Fruit fly (Drosophila melanogaster): Measurements from ENCODE around the gene CG2225.

CG2225 gene

DNA sequence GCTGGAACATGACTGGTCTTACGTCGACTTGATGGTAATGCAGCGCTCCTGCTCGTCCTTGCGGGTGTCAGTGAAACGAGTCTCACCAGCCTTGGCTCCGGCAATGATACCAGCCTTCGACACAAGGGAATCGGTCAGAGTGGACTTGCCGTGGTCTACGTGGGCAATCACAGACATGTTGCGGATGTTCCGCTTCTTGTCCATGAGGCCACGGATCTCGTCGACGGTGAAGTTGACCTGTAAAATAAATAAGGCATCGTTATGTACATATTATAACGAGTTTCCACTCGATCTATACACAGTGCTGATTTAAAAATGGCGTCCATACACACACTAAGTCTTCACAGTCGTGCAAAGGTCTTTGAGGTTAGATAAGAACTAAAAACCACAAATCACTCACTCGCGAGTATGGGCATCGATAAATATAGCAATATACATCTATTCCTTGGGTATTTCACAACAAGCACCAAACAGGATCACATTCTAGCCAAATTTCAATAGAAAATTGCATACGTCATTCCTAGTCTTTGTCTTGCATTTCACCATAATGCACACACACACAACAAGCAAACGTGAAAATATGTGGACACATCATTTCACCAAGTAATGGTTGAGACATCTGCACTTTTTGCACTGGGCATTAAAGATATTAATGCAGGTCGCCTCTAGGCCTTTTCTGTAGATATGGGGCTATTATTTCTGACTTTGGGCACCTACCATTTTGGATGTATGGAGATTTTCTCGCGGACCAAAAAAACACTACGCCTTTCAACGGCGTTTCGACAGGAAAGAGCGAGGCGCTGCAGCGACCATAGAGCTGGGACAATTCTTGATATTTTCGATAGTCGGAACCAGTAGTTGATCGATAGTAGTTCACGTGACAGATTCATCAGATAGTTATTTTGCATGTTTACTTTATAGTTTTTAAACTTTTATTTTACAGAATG lies 4.3 kb upstream of the CG2225 start, which contains the start of gene eEF2 (continued):
- TF ChIP-seq Dif (GFP tag; optimal IDR thresholded peaks at IDR 0.05; ENCODE audit: partially characterized antibody) (peak; percentile 48), jim (GFP tag; optimal IDR thresholded peaks at IDR 0.05) (no peak), CG32264 (GFP tag; optimal IDR thresholded peaks at IDR 0.05) (peak; percentile 43), Jra (GFP tag; optimal IDR thresholded peaks at IDR 0.05) (peak; percentile 61), dsf (GFP tag; optimal IDR thresholded peaks at IDR 0.05; ENCODE audit: borderline replicate concordance) (peak; percentile 41), N (GFP tag; optimal IDR thresholded peaks at IDR 0.05) (no peak), pan (optimal IDR thresholded peaks at IDR 0.05) (no peak), CrebA (GFP tag; optimal IDR thresholded peaks at IDR 0.05; ENCODE audit: borderline replicate concordance) (peak; percentile 14), ey (GFP tag; optimal IDR thresholded peaks at IDR 0.05) (peak; percentile 22), OdsH (GFP tag; optimal IDR thresholded peaks at IDR 0.05) (peak; percentile 63)

DNA sequence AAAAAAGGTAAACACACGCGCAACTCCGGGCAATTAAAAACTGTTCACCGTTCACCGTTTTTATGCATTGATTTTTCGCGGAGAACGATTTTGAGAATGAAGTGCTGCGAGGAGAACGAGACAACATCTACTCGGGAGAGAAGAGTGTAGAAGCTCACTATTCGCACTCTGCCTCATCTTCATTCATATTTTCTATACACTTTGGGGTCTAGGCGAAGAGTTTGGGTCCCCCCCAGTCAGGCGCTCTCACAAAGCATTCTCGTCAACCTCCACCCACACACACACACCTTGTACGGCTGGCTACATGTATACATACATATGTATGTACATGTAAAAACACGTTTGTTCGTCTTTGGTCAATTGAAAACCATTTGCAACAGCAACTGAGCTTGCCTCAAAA lies 774 bp downstream of the CG2225 start:
- TF ChIP-seq CG32264 (GFP tag; optimal IDR thresholded peaks at IDR 0.05) (no peak), Dif (GFP tag; optimal IDR thresholded peaks at IDR 0.05; ENCODE audit: partially characterized antibody) (no peak), N (GFP tag; optimal IDR thresholded peaks at IDR 0.05) (no peak), sv (GFP tag; optimal IDR thresholded peaks at IDR 0.05) (no peak), Abd-B (GFP tag; optimal IDR thresholded peaks at IDR 0.05) (no peak), GATAd (GFP tag; optimal IDR thresholded peaks at IDR 0.05) (no peak), pan (optimal IDR thresholded peaks at IDR 0.05) (no peak)

DNA sequence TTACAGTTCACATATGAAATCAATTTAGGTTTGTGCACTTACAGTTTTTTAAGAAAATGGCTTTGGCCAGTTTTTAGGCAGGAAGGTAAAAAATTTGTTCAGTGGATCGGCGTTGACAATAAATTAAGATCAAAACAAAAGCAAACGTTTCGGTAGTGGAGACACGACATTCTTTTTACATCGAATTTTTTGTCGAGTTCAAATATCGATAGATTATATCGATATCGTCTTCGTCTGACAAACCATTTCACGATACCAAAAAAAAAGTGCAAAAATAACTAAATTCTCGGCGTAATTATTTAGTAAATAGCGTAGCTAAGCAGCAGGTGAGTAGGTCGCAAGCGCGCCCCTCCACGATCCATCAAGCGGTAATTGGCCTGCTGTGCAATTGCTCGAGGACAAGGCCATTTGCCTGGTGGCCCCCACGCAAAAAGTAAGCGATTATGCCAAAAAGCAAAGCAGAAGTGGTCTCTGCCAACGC lies 18.8 kb downstream of the CG2225 start, which contains the start of gene Cul2:
Gene Cul2, plus strand, starts transcription at position 207 of the 481 bp plus-strand sequence.
- TF ChIP-seq CrebA (GFP tag; optimal IDR thresholded peaks at IDR 0.05; ENCODE audit: borderline replicate concordance) (no peak), N (GFP tag; optimal IDR thresholded peaks at IDR 0.05) (peak; percentile 84), psq (GFP tag; optimal IDR thresholded peaks at IDR 0.05) (no peak), pan (optimal IDR thresholded peaks at IDR 0.05) (no peak), tai (GFP tag; optimal IDR thresholded peaks at IDR 0.05) (peak; percentile 40), usp (GFP tag; optimal IDR thresholded peaks at IDR 0.05) (no peak), dl (GFP tag; optimal IDR thresholded peaks at IDR 0.05; ENCODE audit: insufficient read depth in 1 of 2, partially characterized antibody in 2 of 2) (no peak), dmrt93B (GFP tag; optimal IDR thresholded peaks at IDR 0.05) (no peak), dsf (GFP tag; optimal IDR thresholded peaks at IDR 0.05; ENCODE audit: borderline replicate concordance) (no peak), Jra (GFP tag; optimal IDR thresholded peaks at IDR 0.05) (no peak), Abd-B (GFP tag; optimal IDR thresholded peaks at IDR 0.05) (no peak), Dfd (GFP tag; optimal IDR thresholded peaks at IDR 0.05) (no peak), CG32264 (GFP tag; optimal IDR thresholded peaks at IDR 0.05) (no peak), Myc (optimal IDR thresholded peaks at IDR 0.05) (no peak), Dif (GFP tag; optimal IDR thresholded peaks at IDR 0.05; ENCODE audit: partially characterized antibody) (no peak), Hr78 (GFP tag; optimal IDR thresholded peaks at IDR 0.05) (peak; percentile 22), sage (GFP tag; optimal IDR thresholded peaks at IDR 0.05) (no peak), Rel (GFP tag; optimal IDR thresholded peaks at IDR 0.05) (no peak), Rel (tag; optimal IDR thresholded peaks at IDR 0.05) (no peak), CG9705 (GFP tag; optimal IDR thresholded peaks at IDR 0.05) (peak; percentile 13), brk (GFP tag; optimal IDR thresholded peaks at IDR 0.05) (no peak), fru (GFP tag; optimal IDR thresholded peaks at IDR 0.05) (no peak), HLH106 (tag; optimal IDR thresholded peaks at IDR 0.05) (no peak), foxo (GFP tag; optimal IDR thresholded peaks at IDR 0.05) (no peak), Vsx2 (GFP tag; optimal IDR thresholded peaks at IDR 0.05; ENCODE audit: partially characterized antibody) (no peak), ey (GFP tag; optimal IDR thresholded peaks at IDR 0.05) (peak; percentile 17), br (GFP tag; optimal IDR thresholded peaks at IDR 0.05) (no peak), Sp1 (GFP tag; optimal IDR thresholded peaks at IDR 0.05) (no peak), jim (GFP tag; optimal IDR thresholded peaks at IDR 0.05) (no peak), h (GFP tag; optimal IDR thresholded peaks at IDR 0.05) (no peak), lola (GFP tag; optimal IDR thresholded peaks at IDR 0.05) (peak; percentile 87), Hr83 (GFP tag; optimal IDR thresholded peaks at IDR 0.05; ENCODE audit: poor library complexity, severe bottlenecking) (no peak), rgr (GFP tag; optimal IDR thresholded peaks at IDR 0.05) (no peak), GATAd (GFP tag; optimal IDR thresholded peaks at IDR 0.05) (no peak), Hnf4 (GFP tag; optimal IDR thresholded peaks at IDR 0.05) (peak; percentile 14), woc (GFP tag; optimal IDR thresholded peaks at IDR 0.05) (peak; percentile 56), sv (GFP tag; optimal IDR thresholded peaks at IDR 0.05) (no peak), OdsH (GFP tag; optimal IDR thresholded peaks at IDR 0.05) (no peak), Mio (GFP tag; optimal IDR thresholded peaks at IDR 0.05) (no peak)
